Worm (Caenorhabditis elegans): ENCODE data around the gene F46H6.5.

Gene F46H6.5

ce11 chrX:4521837-4522816 is 30.1 kb upstream of the F46H6.5 start, which contains the start of gene C07A12.7:
TSS of gene C07A12.7 (minus strand) at chrX:4522144.
- TF ChIP-seq lin-35 (GFP tag; optimal IDR thresholded peaks at IDR 0.05) (no peak), hmg-1.2 (GFP tag; IDR thresholded peaks at IDR 0.05) (peak; percentile 83), ceh-100 (GFP tag; IDR thresholded peaks at IDR 0.05) (no peak), nfya-2 (GFP tag; IDR thresholded peaks at IDR 0.05) (no peak), chd-7 (tag; optimal IDR thresholded peaks at IDR 0.05) (no peak), cebp-1 (GFP tag; IDR thresholded peaks at IDR 0.05) (peak; percentile 89), cebp-1 (tag; optimal IDR thresholded peaks at IDR 0.05) (peak; percentile 95), madf-6 (GFP tag; IDR thresholded peaks at IDR 0.05) (0 out of 2 replicates have a peak, but pooled peaks have one; percentile 31), efl-1 (GFP tag; optimal IDR thresholded peaks at IDR 0.05) (no peak), gei-17 (GFP tag; optimal IDR thresholded peaks at IDR 0.05) (no peak), ZK185.1 (tag; optimal IDR thresholded peaks at IDR 0.05; ENCODE audit: poor library complexity, severe bottlenecking) (no peak)

DNA sequence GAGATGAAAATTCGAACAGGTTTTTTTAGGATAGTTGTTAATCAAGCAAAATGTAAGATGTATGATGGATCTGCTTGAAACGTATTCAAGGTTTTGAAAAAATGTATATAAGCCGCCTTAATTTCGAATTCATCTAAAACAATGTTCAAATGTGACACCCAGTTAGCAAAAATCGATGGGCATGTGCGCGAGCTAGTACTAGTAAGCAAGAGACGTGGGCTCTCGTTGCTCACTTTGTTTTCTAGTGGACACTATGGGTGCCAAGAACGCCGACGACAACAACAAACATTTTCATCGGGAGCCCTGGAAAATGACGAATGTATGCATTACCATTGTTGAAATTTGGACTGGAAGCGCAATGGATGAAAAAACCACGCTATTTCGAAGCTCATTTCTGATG is 29.2 kb upstream of the F46H6.5 start:
- no peak for TF ChIP-seq akir-1 (GFP tag; optimal IDR thresholded peaks at IDR 0.05)
- TF ChIP-seq snpc-1.1 (tag; optimal IDR thresholded peaks at IDR 0.05; ENCODE audit: insufficient read depth), result no peak
- no peak for TF ChIP-seq sptf-2 (GFP tag; optimal IDR thresholded peaks at IDR 0.05)
- no peak for TF ChIP-seq T07F8.4 (tag; optimal IDR thresholded peaks at IDR 0.05)
- TF ChIP-seq K11D2.4 (GFP tag; IDR thresholded peaks at IDR 0.05), result no peak
- TF ChIP-seq repo-1 (tag; optimal IDR thresholded peaks at IDR 0.05), result no peak

DNA sequence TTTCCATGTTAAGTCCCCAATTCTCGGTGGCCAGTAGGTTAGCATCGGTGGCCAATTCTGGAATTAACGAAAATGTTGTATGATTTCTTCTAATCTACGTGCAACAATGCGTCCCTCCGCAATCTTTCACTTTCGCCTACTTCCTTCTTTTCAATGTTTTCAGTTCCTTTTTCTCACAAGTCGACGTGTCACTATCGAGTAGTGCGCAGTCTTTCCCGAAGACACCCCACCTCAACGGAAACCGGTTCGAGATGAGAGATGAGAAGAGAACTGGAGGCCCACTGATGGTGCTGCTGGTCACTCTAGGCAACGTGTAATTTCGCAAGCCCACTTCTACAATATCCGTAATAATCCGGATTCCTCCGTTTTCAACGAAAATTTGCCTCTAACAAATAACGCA is 28.0 kb upstream of the F46H6.5 start:
- TF ChIP-seq lin-54 (GFP tag; optimal IDR thresholded peaks at IDR 0.05), result no peak
- TF ChIP-seq lin-26 (GFP tag; IDR thresholded peaks at IDR 0.05), result 0 out of 2 replicates have a peak, but pooled peaks have one; percentile 8
- TF ChIP-seq nfya-1 (tag; optimal IDR thresholded peaks at IDR 0.05; ENCODE audit: borderline replicate concordance, insufficient read depth), result no peak
- no peak for TF ChIP-seq ceh-91 (GFP tag; IDR thresholded peaks at IDR 0.05)
- no peak for TF ChIP-seq egl-44 (GFP tag; IDR thresholded peaks at IDR 0.05)
- TF ChIP-seq B0035.1 (tag; optimal IDR thresholded peaks at IDR 0.05), result no peak
- TF ChIP-seq cebp-1 (GFP tag; IDR thresholded peaks at IDR 0.05), result 0 out of 2 replicates have a peak, but pooled peaks have one; percentile 18
- TF ChIP-seq cebp-1 (tag; optimal IDR thresholded peaks at IDR 0.05), result peak; percentile 12
- peak; percentile 1 for TF ChIP-seq ceh-27 (GFP tag; optimal IDR thresholded peaks at IDR 0.05)
- no peak for TF ChIP-seq repo-1 (tag; optimal IDR thresholded peaks at IDR 0.05)
- no peak for TF ChIP-seq aptf-2 (GFP tag; conservative IDR thresholded peaks at IDR 0.05)
- no peak for TF ChIP-seq K12H6.12 (tag; optimal IDR thresholded peaks at IDR 0.05)
- TF ChIP-seq F57A8.1 (GFP tag; optimal IDR thresholded peaks at IDR 0.05), result no peak
- no peak for TF ChIP-seq cebp-2 (GFP tag; IDR thresholded peaks at IDR 0.05)

DNA sequence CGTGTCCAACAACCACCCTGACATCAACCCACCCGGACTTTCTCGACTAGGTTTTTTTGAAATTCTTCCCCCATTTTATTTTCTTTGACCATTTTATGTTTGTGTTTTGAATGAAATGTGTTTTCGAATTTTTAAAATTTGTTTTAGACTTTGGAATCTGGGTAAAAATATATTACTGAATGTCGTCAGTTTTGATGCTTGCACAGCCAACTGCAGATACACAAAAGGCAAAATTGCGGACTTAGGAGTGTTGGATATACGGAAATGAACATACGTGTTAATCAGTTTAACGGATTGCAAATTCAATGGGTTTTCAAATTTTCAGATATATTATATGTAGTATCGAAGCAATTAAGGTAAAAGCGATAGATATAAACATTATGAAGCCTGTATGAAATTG is 24.8 kb upstream of the F46H6.5 start:
- TF ChIP-seq Y95B8A.8 (GFP tag; IDR thresholded peaks at IDR 0.05) (no peak), lin-26 (GFP tag; IDR thresholded peaks at IDR 0.05) (no peak), T07F8.4 (tag; optimal IDR thresholded peaks at IDR 0.05) (no peak), unc-62 (GFP tag; optimal IDR thresholded peaks at IDR 0.05) (no peak), lin-35 (GFP tag; optimal IDR thresholded peaks at IDR 0.05) (peak in 1 of 3 experiments; percentile 13)

Measured in whole organism, young adult.